Worm (Caenorhabditis elegans) whole organism, L3 larva: ENCODE measurements around the gene Y97E10AR.6.

Experiments used
- R02D3.7 ChIP-seq: fragments of 150-350 bp; optimal IDR thresholded peaks from 2 replicates; lab custom pipeline; 2014; ENCODE audit warnings: missing biosample characterization, missing genetic modification characterization
- ZK546.5 ChIP-seq: sonication (generic microtip); optimal IDR thresholded peaks from 2 replicates; lab custom pipeline; 2017; ENCODE audit warnings: missing biosample characterization, missing genetic modification characterization
- ama-1 ChIP-seq: fragments of 150-350 bp; optimal IDR thresholded peaks from 2 replicates; lab custom pipeline; 2018
- ceh-28 ChIP-seq: fragments of 150-350 bp; optimal IDR thresholded peaks from 2 replicates; lab custom pipeline; 2014; ENCODE audit warnings: missing biosample characterization, missing genetic modification reagents, missing genetic modification characterization
- ceh-82 ChIP-seq: fragments of 150-350 bp; optimal IDR thresholded peaks from 2 replicates; lab custom pipeline; 2014; ENCODE audit warnings: missing biosample characterization, missing genetic modification characterization
- ceh-9 ChIP-seq: sonication (generic microtip); optimal IDR thresholded peaks from 2 replicates; lab custom pipeline; 2018; ENCODE audit warnings: missing biosample characterization, missing genetic modification characterization
- daf-12 ChIP-seq: fragments of 150-350 bp; optimal IDR thresholded peaks from 2 replicates; lab custom pipeline; 2014; ENCODE audit warnings: missing biosample characterization, missing genetic modification reagents, missing genetic modification characterization
- egl-5 ChIP-seq: fragments of 150-350 bp; optimal IDR thresholded peaks from 2 replicates; lab custom pipeline; 2017; ENCODE audit warnings: missing biosample characterization, missing genetic modification reagents, missing genetic modification characterization, inconsistent platforms
- elt-1 ChIP-seq: fragments of 150-350 bp; optimal IDR thresholded peaks from 2 replicates; lab custom pipeline; 2014; ENCODE audit warnings: missing biosample characterization, missing genetic modification characterization
- elt-3 ChIP-seq, 3 experiments: fragments of 150-350 bp in 1 of 3; sonication (generic microtip) in 2 of 3; optimal IDR thresholded peaks; 2 replicates in 2 of 3; 4 replicates in 1 of 3; lab custom pipeline; 2014 to 2017; ENCODE audit warnings: missing biosample characterization in 3 of 3, missing genetic modification characterization in 3 of 3
- eor-1 ChIP-seq, 2 experiments: fragments of 150-350 bp; optimal IDR thresholded peaks; 2 replicates each; lab custom pipeline; 2014 to 2018; ENCODE audit warnings: missing biosample characterization in 2 of 2, missing genetic modification characterization in 2 of 2
- fkh-10 ChIP-seq: sonication (generic microtip); optimal IDR thresholded peaks from 2 replicates; lab custom pipeline; 2017; ENCODE audit warnings: missing biosample characterization, missing genetic modification reagents, missing genetic modification characterization
- fos-1 ChIP-seq: fragments of 150-350 bp; optimal IDR thresholded peaks from 2 replicates; lab custom pipeline; 2014; ENCODE audit warnings: missing biosample characterization, missing genetic modification characterization
- hmg-11 ChIP-seq: sonication (generic microtip); optimal IDR thresholded peaks from 2 replicates; lab custom pipeline; 2016; ENCODE audit warnings: missing genetic modification characterization, missing compliant biosample characterization
- jun-1 ChIP-seq: fragments of 150-350 bp; optimal IDR thresholded peaks from 2 replicates; lab custom pipeline; 2014; ENCODE audit warnings: missing biosample characterization, missing genetic modification reagents, missing genetic modification characterization
- lin-15B ChIP-seq: fragments of 150-350 bp; optimal IDR thresholded peaks from 2 replicates; lab custom pipeline; 2014; ENCODE audit warnings: missing biosample characterization, missing genetic modification characterization
- lin-39 ChIP-seq: fragments of 150-350 bp; optimal IDR thresholded peaks from 2 replicates; lab custom pipeline; 2018; ENCODE audit warnings: missing biosample characterization, missing genetic modification reagents, missing genetic modification characterization
- mdl-1 ChIP-seq: fragments of 150-350 bp; optimal IDR thresholded peaks from 2 replicates; lab custom pipeline; 2014; ENCODE audit warnings: missing biosample characterization, missing genetic modification characterization
- nfya-1 ChIP-seq: sonication (generic microtip); optimal IDR thresholded peaks from 2 replicates; lab custom pipeline; 2017; ENCODE audit warnings: missing genetic modification characterization, mild to moderate bottlenecking, missing compliant biosample characterization, antibody characterized with exemption, moderate library complexity; ENCODE audit not compliant: insufficient read depth
- nhr-11 ChIP-seq: fragments of 150-350 bp; optimal IDR thresholded peaks from 2 replicates; lab custom pipeline; 2014; ENCODE audit warnings: missing biosample characterization, missing genetic modification characterization
- nhr-12 ChIP-seq: fragments of 150-350 bp; optimal IDR thresholded peaks from 2 replicates; lab custom pipeline; 2014; ENCODE audit warnings: missing biosample characterization, missing genetic modification characterization
- nhr-23 ChIP-seq: fragments of 150-350 bp; optimal IDR thresholded peaks from 2 replicates; lab custom pipeline; 2014; ENCODE audit warnings: missing biosample characterization, missing genetic modification reagents, missing genetic modification characterization
- nhr-25 ChIP-seq: sonication (generic microtip); optimal IDR thresholded peaks from 2 replicates; lab custom pipeline; 2017; ENCODE audit warnings: missing biosample characterization, missing genetic modification characterization
- nhr-28 ChIP-seq: fragments of 150-350 bp; optimal IDR thresholded peaks from 2 replicates; lab custom pipeline; 2014; ENCODE audit warnings: missing biosample characterization, missing genetic modification characterization
- nhr-43 ChIP-seq: sonication (generic microtip); optimal IDR thresholded peaks from 2 replicates; lab custom pipeline; 2016; ENCODE audit warnings: mild to moderate bottlenecking, missing genetic modification characterization, missing compliant biosample characterization; ENCODE audit not compliant: poor library complexity, severe bottlenecking
- nhr-77 ChIP-seq: fragments of 150-350 bp; optimal IDR thresholded peaks from 2 replicates; lab custom pipeline; 2014; ENCODE audit warnings: missing biosample characterization, missing genetic modification characterization
- pha-4 ChIP-seq: fragments of 150-350 bp; optimal IDR thresholded peaks from 2 replicates; lab custom pipeline; 2014; ENCODE audit warnings: missing biosample characterization, missing genetic modification reagents, missing genetic modification characterization
- skn-1 ChIP-seq: fragments of 150-350 bp; optimal IDR thresholded peaks from 2 replicates; lab custom pipeline; 2014; ENCODE audit warnings: missing biosample characterization, missing genetic modification characterization
- tbx-2 ChIP-seq: sonication (generic microtip); optimal IDR thresholded peaks from 2 replicates; lab custom pipeline; 2016; ENCODE audit warnings: mild to moderate bottlenecking, missing genetic modification characterization, missing compliant biosample characterization
- unc-39 ChIP-seq: sonication (generic microtip); optimal IDR thresholded peaks from 4 replicates; lab custom pipeline; 2017; ENCODE audit warnings: missing biosample characterization, missing genetic modification characterization
- unc-62 ChIP-seq: fragments of 150-350 bp; sonication (generic microtip); optimal IDR thresholded peaks from 4 replicates; lab custom pipeline; 2014; ENCODE audit warnings: missing biosample characterization, missing genetic modification reagents, missing genetic modification characterization
- zag-1 ChIP-seq: fragments of 150-350 bp; optimal IDR thresholded peaks from 2 replicates; lab custom pipeline; 2014; ENCODE audit warnings: missing biosample characterization, missing genetic modification characterization
- ztf-4 ChIP-seq: fragments of 150-350 bp; optimal IDR thresholded peaks from 2 replicates; lab custom pipeline; 2014; ENCODE audit warnings: missing biosample characterization, missing genetic modification characterization

Y97E10AR.6 gene

DNA sequence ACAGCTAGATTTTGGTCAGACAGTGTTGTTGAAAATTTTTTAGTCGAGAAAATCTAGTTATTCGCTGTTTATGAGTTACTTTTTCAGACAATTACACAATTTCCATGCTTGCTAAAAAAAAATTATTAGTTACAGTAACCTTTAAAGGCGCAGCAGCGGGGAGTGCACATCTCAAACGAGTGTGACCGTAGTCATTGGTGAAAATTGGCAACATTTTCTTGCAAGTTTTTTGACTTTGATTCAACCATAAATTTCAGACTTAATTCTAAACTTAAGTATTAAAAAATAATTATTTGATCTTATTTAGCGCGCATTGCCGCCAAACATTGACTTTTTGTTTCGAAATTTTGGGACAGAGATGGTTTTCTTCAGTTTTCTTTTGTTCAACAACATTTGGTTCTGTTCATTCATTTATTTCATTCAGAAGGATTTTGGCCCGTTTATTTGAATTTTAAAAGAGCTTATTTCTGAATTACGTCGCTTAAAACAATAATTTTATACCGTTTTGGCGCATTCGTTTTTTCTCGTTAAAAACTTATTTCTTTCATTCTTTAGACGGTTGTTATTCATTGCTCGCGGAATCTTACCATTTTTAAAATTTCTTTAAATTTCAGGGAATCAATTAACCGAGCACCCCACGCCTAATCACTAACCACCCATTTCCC, 15.2 kb upstream of the Y97E10AR.6 start, which contains the start of gene oma-2:
oma-2 (plus strand) TSS at position 615 of the 665 bp plus-strand sequence.
- TF ChIP-seq unc-39 (no peak), daf-12 (no peak), nhr-28 (no peak), unc-62 (no peak), fos-1 (no peak), nhr-43 (peak; percentile 57), pha-4 (tag; lab: Kevin White, UChicago) (no peak), ceh-82 (no peak), nhr-11 (tag; lab: Kevin White, UChicago) (no peak)

DNA sequence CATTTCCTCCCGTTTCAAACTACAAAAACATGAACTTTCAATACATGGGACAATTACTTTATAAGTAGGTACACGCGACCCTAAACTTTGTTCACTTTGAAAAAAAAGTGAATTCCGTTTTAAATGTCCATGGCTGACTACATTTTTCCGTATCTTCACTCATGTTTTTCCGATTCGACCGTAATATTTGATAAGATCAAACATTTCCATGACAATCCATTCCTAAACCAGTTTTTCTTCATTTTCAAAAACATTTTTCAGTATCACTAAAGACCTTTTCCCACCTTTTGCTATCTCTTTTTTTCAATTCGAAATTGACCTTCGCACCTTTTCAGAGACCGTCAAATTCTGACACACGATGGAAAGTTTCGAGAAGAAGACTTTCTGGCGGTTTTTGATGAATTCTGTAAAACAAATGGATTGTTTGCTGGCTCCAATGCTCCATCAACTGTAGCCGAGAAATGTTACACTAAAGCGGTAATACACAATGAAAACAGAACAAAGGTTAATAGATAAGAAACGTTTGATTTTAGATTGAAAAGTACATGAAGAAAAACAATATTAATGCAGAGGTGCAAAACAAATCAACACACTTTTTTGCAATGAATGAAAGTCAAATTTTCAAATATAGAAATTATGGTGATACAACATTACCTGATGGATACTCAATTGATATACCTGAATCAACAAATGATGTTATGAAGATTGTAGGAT, 13.8 kb upstream of the Y97E10AR.6 start:
- TF ChIP-seq nhr-28 (no peak), unc-39 (no peak), nhr-43 (peak; percentile 21), ztf-4 (tag; lab: Kevin White, UChicago) (no peak), elt-3 (tag; optimal IDR thresholded peaks at IDR 0.05; lab: Kevin White, UChicago) (peak in 1 of 3 experiments; percentile 78), tbx-2 (tag; lab: Kevin White, UChicago) (no peak), lin-39 (tag; lab: Kevin White, UChicago) (no peak), elt-1 (peak; percentile 16), nhr-23 (no peak)

DNA sequence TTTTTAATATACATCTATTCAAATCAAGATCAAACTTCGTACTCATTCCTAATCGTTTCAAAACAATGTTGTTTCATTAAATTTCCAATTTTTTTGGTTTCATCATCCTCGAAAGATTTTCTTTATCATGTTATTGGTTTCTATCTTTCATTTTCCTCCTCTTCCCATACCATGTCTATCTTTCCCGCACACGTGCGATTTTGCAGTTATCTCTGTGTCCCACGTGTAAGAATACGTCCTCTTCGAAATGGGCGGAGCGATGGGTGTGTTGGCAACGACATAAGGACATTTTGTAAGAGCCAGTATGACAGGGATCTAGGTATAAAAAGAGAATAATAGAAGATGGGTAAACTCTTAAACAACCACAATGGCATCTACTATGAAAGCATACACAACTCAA, 12.6 kb upstream of the Y97E10AR.6 start, which contains the start of gene F43H9.4:
F43H9.4 (plus strand) TSS at position 366 of the 400 bp plus-strand sequence.
- peak in 1 of 3 experiments; percentile 10 for TF ChIP-seq elt-3 (tag; optimal IDR thresholded peaks at IDR 0.05; lab: Kevin White, UChicago)
- no peak for TF ChIP-seq ZK546.5 (tag; lab: Kevin White, UChicago)
- no peak for TF ChIP-seq fkh-10 (GFP tag; lab: Kevin White, UChicago)
- no peak for TF ChIP-seq elt-1
- no peak for TF ChIP-seq unc-39
- no peak for TF ChIP-seq egl-5 (tag; lab: Kevin White, UChicago)
- no peak for TF ChIP-seq nfya-1
- TF ChIP-seq nhr-23, result peak; percentile 28
- peak; percentile 49 for TF ChIP-seq mdl-1 (tag; lab: Kevin White, UChicago)
- TF ChIP-seq nhr-43, result peak; percentile 85
- no peak for TF ChIP-seq nhr-77 (tag; lab: Kevin White, UChicago)
- TF ChIP-seq, all 47 proteins: peak for 4

DNA sequence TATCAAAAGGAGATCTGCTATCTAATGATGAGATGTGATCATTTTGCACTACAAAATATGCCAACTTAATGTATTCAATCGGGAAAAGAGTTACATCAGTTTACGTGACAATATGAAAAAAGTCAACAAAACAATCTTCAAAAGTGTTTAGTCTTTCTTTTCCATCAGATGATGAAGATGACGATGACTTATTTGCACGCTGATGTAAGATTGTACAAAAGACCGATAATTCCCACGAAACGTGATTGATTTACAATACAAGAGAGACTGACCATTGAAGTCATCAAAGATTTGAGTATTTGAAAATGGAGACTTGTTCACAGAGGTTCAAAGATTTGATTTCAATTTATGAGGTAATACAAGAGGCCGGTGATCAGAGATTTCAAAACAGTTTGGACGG, 11.5 kb upstream of the Y97E10AR.6 start:
- TF ChIP-seq lin-15B (tag; lab: Kevin White, UChicago) (no peak), ceh-28 (no peak), elt-1 (peak; percentile 80), skn-1 (no peak), unc-39 (no peak), eor-1 (tag; optimal IDR thresholded peaks at IDR 0.05; lab: Kevin White, UChicago) (no peak), mdl-1 (tag; lab: Kevin White, UChicago) (no peak), lin-39 (tag; lab: Kevin White, UChicago) (no peak), nhr-25 (tag; lab: Kevin White, UChicago) (peak; percentile 3), nhr-28 (no peak), nhr-43 (peak; percentile 2), R02D3.7 (no peak), ama-1 (no peak), zag-1 (tag; lab: Kevin White, UChicago) (no peak), nhr-12 (tag; lab: Kevin White, UChicago) (no peak), ceh-9 (tag; lab: Kevin White, UChicago) (no peak)

DNA sequence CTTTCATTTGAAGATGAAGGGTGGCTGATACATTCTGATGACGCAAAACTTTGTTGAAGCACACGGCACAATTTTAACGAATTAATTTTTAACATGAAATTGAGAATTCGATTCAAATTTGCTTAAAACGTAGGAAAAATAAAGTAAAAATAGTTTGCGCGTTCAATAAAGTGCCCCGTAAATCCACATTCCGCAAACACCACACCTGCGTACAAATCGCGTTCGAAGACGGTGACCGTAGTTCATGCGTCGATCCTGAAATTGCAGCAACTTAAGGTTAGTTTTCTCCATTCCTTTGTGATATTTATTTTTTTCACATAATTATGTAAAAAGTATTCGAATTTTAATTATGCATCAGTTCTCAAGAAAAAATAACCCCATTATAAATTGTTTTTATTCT, 11.0 kb upstream of the Y97E10AR.6 start, which contains the start of gene F43H9.3:
F43H9.3 (minus strand) TSS at position 189 of the 400 bp plus-strand sequence.
- TF ChIP-seq jun-1 (tag; lab: Kevin White, UChicago) (no peak), R02D3.7 (peak; percentile 89), elt-3 (tag; optimal IDR thresholded peaks at IDR 0.05; lab: Kevin White, UChicago) (no peak), egl-5 (tag; lab: Kevin White, UChicago) (no peak), pha-4 (tag; lab: Kevin White, UChicago) (peak; percentile 30), ama-1 (no peak), hmg-11 (tag; lab: Kevin White, UChicago) (peak; percentile 18), daf-12 (no peak), ceh-9 (tag; lab: Kevin White, UChicago) (no peak), nfya-1 (peak; percentile 28), lin-15B (tag; lab: Kevin White, UChicago) (peak; percentile 2)
